Worm (Caenorhabditis elegans): ENCODE results near the gene R53.4.

- no peak for TF ChIP-seq daf-12 (tag; optimal IDR thresholded peaks at IDR 0.05)
- no peak for TF ChIP-seq unc-39 (tag; optimal IDR thresholded peaks at IDR 0.05)
Observed at ce11 chrII:9934570-9934969, 33.3 kb downstream of the R53.4 start.

All from whole organism, L3 larva.